Worm (Caenorhabditis elegans) whole organism, L2 larva: Measurements from ENCODE around the gene irld-27.

Source experiments
- ama-1 ChIP-seq: fragments of 150-350 bp; optimal IDR thresholded peaks from 2 replicates; lab custom pipeline; 2018; ENCODE audit warnings: inconsistent platforms
- blmp-1 ChIP-seq: sonication (generic microtip); optimal IDR thresholded peaks from 2 replicates; lab custom pipeline; 2017; ENCODE audit warnings: missing genetic modification characterization, mild to moderate bottlenecking, missing compliant biosample characterization, antibody characterized with exemption, moderate library complexity; ENCODE audit not compliant: insufficient read depth
- egl-27 ChIP-seq: sonication (generic microtip); optimal IDR thresholded peaks from 3 replicates; lab custom pipeline; 2017; ENCODE audit warnings: missing biosample characterization, missing genetic modification reagents, missing genetic modification characterization
- elt-1 ChIP-seq: fragments of 150-350 bp; optimal IDR thresholded peaks from 2 replicates; lab custom pipeline; 2014; ENCODE audit warnings: missing biosample characterization, missing genetic modification characterization
- elt-3 ChIP-seq: sonication (generic microtip); optimal IDR thresholded peaks from 2 replicates; lab custom pipeline; 2017; ENCODE audit warnings: missing biosample characterization, missing genetic modification characterization
- fos-1 ChIP-seq: fragments of 150-350 bp; optimal IDR thresholded peaks from 2 replicates; lab custom pipeline; 2014; ENCODE audit warnings: missing biosample characterization, missing genetic modification characterization
- lsy-2 ChIP-seq, 2 experiments: fragments of 150-350 bp in 1 of 2; sonication (generic microtip) in 1 of 2; optimal IDR thresholded peaks; 2 replicates each; lab custom pipeline; 2014 to 2017; ENCODE audit warnings: missing biosample characterization in 2 of 2, missing genetic modification characterization in 2 of 2
- nhr-10 ChIP-seq: sonication (generic microtip); optimal IDR thresholded peaks from 2 replicates; lab custom pipeline; 2017; ENCODE audit warnings: missing biosample characterization, missing genetic modification characterization
- nhr-12 ChIP-seq: fragments of 150-350 bp; optimal IDR thresholded peaks from 2 replicates; lab custom pipeline; 2014; ENCODE audit warnings: missing biosample characterization, missing genetic modification characterization
- skn-1 ChIP-seq: sonication (generic microtip); optimal IDR thresholded peaks from 2 replicates; lab custom pipeline; 2017; ENCODE audit warnings: missing biosample characterization, missing genetic modification characterization
- snpc-4 ChIP-seq: fragments of 150-350 bp; optimal IDR thresholded peaks from 2 replicates; lab custom pipeline; 2014; ENCODE audit warnings: missing biosample characterization, missing genetic modification characterization
- unc-55 ChIP-seq: fragments of 150-350 bp; sonication (generic microtip); optimal IDR thresholded peaks from 3 replicates; lab custom pipeline; 2014; ENCODE audit warnings: missing biosample characterization, missing genetic modification reagents, missing genetic modification characterization
- unc-62 ChIP-seq: fragments of 150-350 bp; optimal IDR thresholded peaks from 2 replicates; lab custom pipeline; 2014; ENCODE audit warnings: missing biosample characterization, missing genetic modification reagents, missing genetic modification characterization
- ztf-11 ChIP-seq: sonication (generic microtip); optimal IDR thresholded peaks from 2 replicates; lab custom pipeline; 2017; ENCODE audit warnings: missing biosample characterization, missing genetic modification characterization

- TF ChIP-seq fos-1 (tag; lab: Kevin White, UChicago): no peak
- TF ChIP-seq nhr-10 (tag; lab: Kevin White, UChicago): no peak
- no peak for TF ChIP-seq unc-55 (GFP tag; lab: Kevin White, UChicago)
- no peak for TF ChIP-seq nhr-12 (tag; lab: Kevin White, UChicago)
- TF ChIP-seq blmp-1 (tag; lab: Kevin White, UChicago): no peak
- TF ChIP-seq ama-1 (lab: Kevin White, UChicago): no peak
- TF ChIP-seq elt-3 (tag; lab: Kevin White, UChicago): no peak
- no peak for TF ChIP-seq lsy-2 (tag; optimal IDR thresholded peaks at IDR 0.05; lab: Kevin White, UChicago)
- TF ChIP-seq ztf-11 (tag; lab: Kevin White, UChicago): no peak
- TF ChIP-seq unc-62 (GFP tag; lab: Kevin White, UChicago): no peak
- no peak for TF ChIP-seq egl-27 (tag; lab: Kevin White, UChicago)
- no peak for TF ChIP-seq elt-1 (tag; lab: Kevin White, UChicago)
- no peak for TF ChIP-seq skn-1 (tag; lab: Kevin White, UChicago)
- no peak for TF ChIP-seq snpc-4 (tag; lab: Kevin White, UChicago)
Observed at ce11 chrII:3323179-3323578, 9.0 kb upstream of the irld-27 start, which contains the start of gene Y46D2A.2.
